Worm (Caenorhabditis elegans): ENCODE measurements around the gene Y37E11B.10.

The Y37E11B.10 gene

DNA sequence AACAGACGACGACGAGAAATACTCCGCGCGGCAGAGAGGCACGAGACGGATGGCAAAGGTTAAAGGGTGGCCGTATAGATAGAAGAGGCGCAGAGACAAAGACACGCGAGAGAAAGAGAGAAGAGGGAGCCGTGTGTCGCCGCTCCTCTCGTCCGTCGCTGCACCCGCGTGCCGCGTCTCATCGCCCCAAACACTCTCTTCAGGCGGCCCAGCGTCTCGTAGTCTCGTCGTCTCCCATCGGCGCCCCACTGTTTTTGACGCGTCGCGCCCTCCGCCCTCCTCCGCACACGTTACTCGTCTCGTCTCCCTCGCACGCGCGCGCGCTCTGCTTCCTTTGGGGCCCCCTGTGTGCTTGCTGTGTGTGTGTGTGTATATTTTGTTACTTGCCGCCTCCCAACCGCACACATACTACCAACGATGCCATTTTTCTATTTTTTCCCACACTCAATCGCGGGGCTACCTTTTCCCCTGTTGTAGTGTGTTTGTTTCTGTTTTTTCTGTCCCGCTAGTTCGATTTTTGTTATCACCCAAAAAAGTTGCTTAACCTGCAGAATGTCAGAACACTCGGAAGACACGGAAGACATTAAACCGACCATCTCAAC lies 30.4 kb upstream of the Y37E11B.10 start, which contains the start of gene madf-9:
TSS of gene madf-9 (plus strand) at position 552 of the 602 bp plus-strand sequence.
- TF ChIP-seq ceh-62 (tag; optimal IDR thresholded peaks at IDR 0.05): no peak
- peak; percentile 64 for TF ChIP-seq nhr-28 (tag; optimal IDR thresholded peaks at IDR 0.05)
- no peak for TF ChIP-seq duxl-1 (tag; optimal IDR thresholded peaks at IDR 0.05; ENCODE audit: poor library complexity)
- no peak for TF ChIP-seq nhr-237 (tag; optimal IDR thresholded peaks at IDR 0.05)
- peak; percentile 98 for TF ChIP-seq nhr-41 (GFP tag; IDR thresholded peaks at IDR 0.05)
- TF ChIP-seq attf-4 (tag; optimal IDR thresholded peaks at IDR 0.05): no peak
- TF ChIP-seq ceh-82 (tag; optimal IDR thresholded peaks at IDR 0.05): no peak
- TF ChIP-seq gei-8 (GFP tag; optimal IDR thresholded peaks at IDR 0.05): no peak
- no peak for TF ChIP-seq T20F7.1 (GFP tag; optimal IDR thresholded peaks at IDR 0.05)
- peak; percentile 83 for TF ChIP-seq hlh-30 (tag; optimal IDR thresholded peaks at IDR 0.05; ENCODE audit: insufficient read depth)
- TF ChIP-seq set-16 (GFP tag; IDR thresholded peaks at IDR 0.05): peak; percentile 100
- TF ChIP-seq spr-1 (tag; optimal IDR thresholded peaks at IDR 0.05): peak; percentile 71
- TF ChIP-seq ceh-32 (tag; optimal IDR thresholded peaks at IDR 0.05; ENCODE audit: poor library complexity): no peak
- peak; percentile 78; the same call in 1 of the 2 replicates for TF ChIP-seq pha-4 (GFP tag; IDR thresholded peaks at IDR 0.05)
- TF ChIP-seq pha-4 (tag; optimal IDR thresholded peaks at IDR 0.05): no peak
- no peak for TF ChIP-seq F49E8.2 (tag; optimal IDR thresholded peaks at IDR 0.05; ENCODE audit: borderline replicate concordance)
- peak; percentile 92 for TF ChIP-seq hlh-11 (tag; optimal IDR thresholded peaks at IDR 0.05)
- TF ChIP-seq lin-13 (GFP tag; optimal IDR thresholded peaks at IDR 0.05): no peak
- 0 out of 2 replicates have a peak, but pooled peaks have one; percentile 64 for TF ChIP-seq saeg-2 (GFP tag; IDR thresholded peaks at IDR 0.05)
- TF ChIP-seq rbr-2 (tag; optimal IDR thresholded peaks at IDR 0.05): peak; percentile 79
- TF ChIP-seq unc-130 (GFP tag; optimal IDR thresholded peaks at IDR 0.05): no peak
- no peak for TF ChIP-seq ZK546.5 (tag; optimal IDR thresholded peaks at IDR 0.05)
- peak; percentile 98 for TF ChIP-seq madf-9 (GFP tag; conservative IDR thresholded peaks at IDR 0.05)
- TF ChIP-seq ceh-20 (GFP tag; IDR thresholded peaks at IDR 0.05): peak; percentile 22; the same call in 1 of the 2 replicates
- 0 out of 2 replicates have a peak, but pooled peaks have one; percentile 21 for TF ChIP-seq mxl-2 (GFP tag; conservative IDR thresholded peaks at IDR 0.05)
- TF ChIP-seq cey-2 (tag; optimal IDR thresholded peaks at IDR 0.05; ENCODE audit: borderline replicate concordance, insufficient read depth): no peak
- TF ChIP-seq tra-1 (GFP tag; IDR thresholded peaks at IDR 0.05): 0 out of 2 replicates have a peak, but pooled peaks have one; percentile 19
- peak; percentile 89 for TF ChIP-seq nhr-48 (tag; optimal IDR thresholded peaks at IDR 0.05)
- TF ChIP-seq nhr-6 (tag; optimal IDR thresholded peaks at IDR 0.05): peak; percentile 81
- no peak for TF ChIP-seq unc-39 (tag; optimal IDR thresholded peaks at IDR 0.05)
- peak; percentile 51 for TF ChIP-seq nhr-102 (tag; optimal IDR thresholded peaks at IDR 0.05)
- peak; percentile 83 for TF ChIP-seq egl-43 (GFP tag; IDR thresholded peaks at IDR 0.05)
- peak; percentile 18 for TF ChIP-seq dpl-1 (GFP tag; optimal IDR thresholded peaks at IDR 0.05)
- no peak for TF ChIP-seq ceh-44 (GFP tag; IDR thresholded peaks at IDR 0.05)
- peak; percentile 26 for TF ChIP-seq spr-3 (GFP tag; optimal IDR thresholded peaks at IDR 0.05)
- no peak for TF ChIP-seq zfp-3 (GFP tag; conservative IDR thresholded peaks at IDR 0.05)
- TF ChIP-seq daf-16 (GFP tag; optimal IDR thresholded peaks at IDR 0.05): peak; percentile 10 to 56
- TF ChIP-seq daf-16 (tag; optimal IDR thresholded peaks at IDR 0.05): peak; percentile 68
- TF ChIP-seq T26A8.4 (GFP tag; IDR thresholded peaks at IDR 0.05): peak; percentile 77
- TF ChIP-seq lin-1 (GFP tag; IDR thresholded peaks at IDR 0.05): no peak
- no peak for TF ChIP-seq Y48G9A.11 (GFP tag; IDR thresholded peaks at IDR 0.05)
- TF ChIP-seq lsy-2 (tag; optimal IDR thresholded peaks at IDR 0.05): peak; percentile 37 to 44
- TF ChIP-seq F26F4.8 (GFP tag; conservative IDR thresholded peaks at IDR 0.05): no peak
- no peak for TF ChIP-seq zfp-2 (tag; optimal IDR thresholded peaks at IDR 0.05)
- TF ChIP-seq ZK337.2 (GFP tag; IDR thresholded peaks at IDR 0.05): no peak
- peak; percentile 47 for TF ChIP-seq dmd-6 (GFP tag; IDR thresholded peaks at IDR 0.05)
- TF ChIP-seq zag-1 (tag; optimal IDR thresholded peaks at IDR 0.05): no peak
- TF ChIP-seq hmg-1.1 (GFP tag; IDR thresholded peaks at IDR 0.05): peak; percentile 94
- no peak for TF ChIP-seq pqm-1 (tag; optimal IDR thresholded peaks at IDR 0.05)
- TF ChIP-seq nhr-10 (tag; optimal IDR thresholded peaks at IDR 0.05): no peak

Data from whole organism, L4 larva.